Worm (Caenorhabditis elegans) whole organism, young adult: ENCODE results near the gene Y39E4B.6.

Source experiments
- F23B12.7 ChIP-seq: sonication (generic microtip); optimal IDR thresholded peaks from 2 replicates; lab custom pipeline; 2017; ENCODE audit warnings: missing genetic modification characterization, mild to moderate bottlenecking, missing compliant biosample characterization, antibody characterized with exemption, moderate library complexity; ENCODE audit not compliant: insufficient read depth
- K12H6.12 ChIP-seq: fragments of 200-800 bp; sonication (Bioruptor generic); optimal IDR thresholded peaks from 2 replicates; lab custom pipeline; 2018; ENCODE audit warnings: mild to moderate bottlenecking, missing genetic modification characterization, missing compliant biosample characterization
- ama-1 ChIP-seq, 3 experiments: fragments of 150-350 bp in 1 of 3; sonication (generic microtip) in 2 of 3; optimal IDR thresholded peaks; 2 replicates each; lab custom pipeline; 2014 to 2018; ENCODE audit warnings: missing biosample characterization in 2 of 3, missing genetic modification characterization in 2 of 3, missing genetic modification reagents in 2 of 3
- athp-1 ChIP-seq: sonication (generic microtip); optimal IDR thresholded peaks from 2 replicates; lab custom pipeline; 2017; ENCODE audit warnings: mild to moderate bottlenecking, missing genetic modification characterization, missing compliant biosample characterization
- egl-18 ChIP-seq: fragments of 200-800 bp; sonication (Bioruptor generic); IDR thresholded peaks from 2 replicates; pipeline ENCODE4 v1.3.6; 2022; ENCODE audit warnings: missing genetic modification reagents, missing genetic modification characterization, missing compliant biosample characterization
- fkh-3 ChIP-seq: sonication (generic microtip); optimal IDR thresholded peaks from 2 replicates; lab custom pipeline; 2016; ENCODE audit warnings: mild to moderate bottlenecking, missing genetic modification characterization, missing compliant biosample characterization
- hlh-12 ChIP-seq: sonication (generic microtip); optimal IDR thresholded peaks from 2 replicates; lab custom pipeline; 2016; ENCODE audit warnings: missing genetic modification characterization, missing compliant biosample characterization
- nhr-80 ChIP-seq: sonication (generic microtip); optimal IDR thresholded peaks from 2 replicates; lab custom pipeline; 2016; ENCODE audit warnings: missing genetic modification characterization, missing compliant biosample characterization
- ztf-22 ChIP-seq: fragments of 200-800 bp; sonication (Bioruptor generic); optimal IDR thresholded peaks from 2 replicates; lab custom pipeline; 2018; ENCODE audit warnings: mild to moderate bottlenecking, missing genetic modification characterization, moderate library complexity, missing compliant biosample characterization

DNA sequence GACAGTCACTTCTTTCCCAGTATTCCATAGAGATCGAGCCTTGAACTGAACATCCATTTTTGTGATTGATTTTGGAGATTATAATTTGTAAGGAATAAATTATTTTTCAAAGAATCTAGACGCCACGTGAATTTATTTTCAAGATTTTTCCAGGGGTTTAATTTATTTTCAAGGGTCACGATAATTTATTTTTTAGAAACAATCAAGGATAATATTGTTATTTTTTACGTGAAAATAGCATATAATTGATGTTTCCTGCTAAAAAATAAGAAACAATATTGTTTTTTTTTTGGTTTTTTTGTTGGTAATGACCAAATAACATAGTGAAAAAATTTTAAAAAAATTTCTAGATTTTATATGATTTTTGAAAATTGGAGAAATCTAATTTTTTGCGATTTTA lies 40.9 kb upstream of the Y39E4B.6 start, which contains the start of gene F14F7.4:
- TF ChIP-seq hlh-12 (tag; lab: Kevin White, UChicago) (no peak), ztf-22 (GFP tag; lab: Kevin White, UChicago) (no peak), nhr-80 (no peak), athp-1 (tag; lab: Kevin White, UChicago) (no peak), ama-1 (optimal IDR thresholded peaks at IDR 0.05; lab: Kevin White, UChicago) (no peak), ama-1 (GFP tag; optimal IDR thresholded peaks at IDR 0.05; lab: Kevin White, UChicago) (no peak), K12H6.12 (tag; lab: Kevin White, UChicago) (no peak), F23B12.7 (tag; lab: Kevin White, UChicago) (no peak), fkh-3 (no peak), egl-18 (GFP tag; lab: Robert Waterston, UW) (no peak)
